Worm (Caenorhabditis elegans) whole organism, L4 larva: Measurements from ENCODE around the gene F23H12.5.

Source experiments
- D1046.2 ChIP-seq: fragments of 200-800 bp; sonication (Bioruptor generic); IDR thresholded peaks from 2 replicates; pipeline ENCODE4 v1.3.6; 2022; ENCODE audit warnings: missing genetic modification characterization, missing compliant biosample characterization
- F37D6.2 ChIP-seq: sonication (generic microtip); optimal IDR thresholded peaks from 2 replicates; lab custom pipeline; 2016; ENCODE audit warnings: mild to moderate bottlenecking, missing genetic modification characterization, missing compliant biosample characterization
- R02D3.7 ChIP-seq: fragments of 150-350 bp; sonication (generic microtip); optimal IDR thresholded peaks from 3 replicates; lab custom pipeline; 2014; ENCODE audit warnings: missing biosample characterization, missing genetic modification characterization
- Y105C5A.15 ChIP-seq: fragments of 200-800 bp; sonication (Bioruptor generic); IDR thresholded peaks from 2 replicates; pipeline ENCODE4 v1.3.6; 2022; ENCODE audit warnings: missing genetic modification characterization, missing compliant biosample characterization
- Y75B8A.6 ChIP-seq: fragments of 200-800 bp; sonication (Bioruptor generic); IDR thresholded peaks from 2 replicates; pipeline ENCODE4 v1.3.6; 2022; ENCODE audit warnings: missing genetic modification reagents, missing genetic modification characterization, missing compliant biosample characterization
- ZK546.5 ChIP-seq, 2 experiments: sonication (generic microtip); optimal IDR thresholded peaks; 2 replicates each; lab custom pipeline; 2017; ENCODE audit warnings: missing biosample characterization in 2 of 2, missing genetic modification characterization in 2 of 2
- aha-1 ChIP-seq: fragments of 150-350 bp; peaks from one replicate; lab custom pipeline; 2014; ENCODE audit warnings: missing biosample characterization, missing genetic modification characterization
- ama-1 ChIP-seq: fragments of 150-350 bp; optimal IDR thresholded peaks from 2 replicates; lab custom pipeline; 2014; ENCODE audit warnings: inconsistent platforms, mixed read lengths
- ces-1 ChIP-seq: fragments of 150-350 bp; sonication (generic microtip); optimal IDR thresholded peaks from 4 replicates; lab custom pipeline; 2014; ENCODE audit warnings: missing biosample characterization, missing genetic modification reagents, missing genetic modification characterization
- daf-16 ChIP-seq, 3 experiments: sonication (generic microtip); optimal IDR thresholded peaks; 2 replicates each; lab custom pipeline; 2016 to 2017; ENCODE audit warnings: missing genetic modification characterization in 3 of 3, missing genetic modification reagents in 3 of 3, mild to moderate bottlenecking in 2 of 3, missing compliant biosample characterization in 2 of 3, missing biosample characterization in 1 of 3, moderate library complexity in 1 of 3
- dmd-6 ChIP-seq: fragments of 200-800 bp; sonication (Bioruptor generic); IDR thresholded peaks from 2 replicates; pipeline ENCODE4 v1.3.6; 2022; ENCODE audit warnings: missing genetic modification reagents, missing genetic modification characterization, missing compliant biosample characterization
- dpl-1 ChIP-seq: fragments of 150-350 bp; optimal IDR thresholded peaks from 2 replicates; lab custom pipeline; 2014; ENCODE audit warnings: missing biosample characterization, missing genetic modification reagents, missing genetic modification characterization
- fkh-10 ChIP-seq: fragments of 150-350 bp; optimal IDR thresholded peaks from 2 replicates; lab custom pipeline; 2014; ENCODE audit warnings: missing biosample characterization, missing genetic modification reagents, missing genetic modification characterization
- fos-1 ChIP-seq: fragments of 150-350 bp; optimal IDR thresholded peaks from 2 replicates; lab custom pipeline; 2014; ENCODE audit warnings: missing biosample characterization, missing genetic modification characterization
- gei-8 ChIP-seq: fragments of 200-800 bp; sonication (Bioruptor generic); optimal IDR thresholded peaks from 2 replicates; lab custom pipeline; 2018; ENCODE audit warnings: mild to moderate bottlenecking, missing genetic modification characterization, missing compliant biosample characterization
- hlh-11 ChIP-seq: fragments of 200-800 bp; sonication (Bioruptor generic); optimal IDR thresholded peaks from 2 replicates; lab custom pipeline; 2018; ENCODE audit warnings: mild to moderate bottlenecking, missing genetic modification characterization, missing compliant biosample characterization
- hlh-30 ChIP-seq: sonication (generic microtip); optimal IDR thresholded peaks from 2 replicates; lab custom pipeline; 2017; ENCODE audit warnings: antibody characterized with exemption, mild to moderate bottlenecking, missing genetic modification characterization, missing compliant biosample characterization; ENCODE audit not compliant: insufficient read depth
- hmg-1.1 ChIP-seq: fragments of 200-800 bp; sonication (Bioruptor generic); IDR thresholded peaks from 2 replicates; pipeline ENCODE4 v1.3.6; 2022; ENCODE audit warnings: missing genetic modification reagents, missing genetic modification characterization, missing compliant biosample characterization
- lin-39 ChIP-seq: fragments of 150-350 bp; optimal IDR thresholded peaks from 2 replicates; lab custom pipeline; 2014; ENCODE audit warnings: missing biosample characterization, missing genetic modification reagents, missing genetic modification characterization
- lir-3 ChIP-seq: sonication (generic microtip); optimal IDR thresholded peaks from 2 replicates; lab custom pipeline; 2016; ENCODE audit warnings: mild to moderate bottlenecking, missing genetic modification characterization, missing compliant biosample characterization
- lsy-2 ChIP-seq, 2 experiments: fragments of 150-350 bp in 1 of 2; sonication (generic microtip) in 1 of 2; optimal IDR thresholded peaks; 2 replicates each; lab custom pipeline; 2014 to 2017; ENCODE audit warnings: missing biosample characterization in 2 of 2, missing genetic modification characterization in 2 of 2
- madf-9 ChIP-seq: fragments of 200-800 bp; sonication (Bioruptor generic); conservative IDR thresholded peaks from 2 replicates; pipeline ENCODE4 v1.3.6; 2022; ENCODE audit warnings: missing genetic modification reagents, missing genetic modification characterization, missing compliant biosample characterization
- mep-1 ChIP-seq: fragments of 150-350 bp; sonication (generic microtip); optimal IDR thresholded peaks from 3 replicates; lab custom pipeline; 2014; ENCODE audit warnings: missing biosample characterization, missing genetic modification characterization
- mxl-3 ChIP-seq: fragments of 200-800 bp; sonication (Bioruptor generic); optimal IDR thresholded peaks from 2 replicates; lab custom pipeline; 2018; ENCODE audit warnings: mild to moderate bottlenecking, missing genetic modification characterization, missing compliant biosample characterization
- nhr-10 ChIP-seq: fragments of 150-350 bp; optimal IDR thresholded peaks from 2 replicates; lab custom pipeline; 2014; ENCODE audit warnings: missing biosample characterization, missing genetic modification characterization
- nhr-102 ChIP-seq: sonication (generic microtip); optimal IDR thresholded peaks from 2 replicates; lab custom pipeline; 2016; ENCODE audit warnings: mild to moderate bottlenecking, missing genetic modification characterization, moderate library complexity, missing compliant biosample characterization
- nhr-11 ChIP-seq: fragments of 150-350 bp; optimal IDR thresholded peaks from 2 replicates; lab custom pipeline; 2014; ENCODE audit warnings: missing biosample characterization, missing genetic modification characterization
- nhr-25 ChIP-seq: sonication (generic microtip); optimal IDR thresholded peaks from 2 replicates; lab custom pipeline; 2017; ENCODE audit warnings: missing genetic modification characterization, mild to moderate bottlenecking, missing compliant biosample characterization, antibody characterized with exemption, moderate library complexity, borderline replicate concordance; ENCODE audit not compliant: insufficient read depth
- nhr-28 ChIP-seq: fragments of 150-350 bp; optimal IDR thresholded peaks from 2 replicates; lab custom pipeline; 2014; ENCODE audit warnings: missing biosample characterization, missing genetic modification characterization
- nhr-76 ChIP-seq: fragments of 150-350 bp; optimal IDR thresholded peaks from 2 replicates; lab custom pipeline; 2014; ENCODE audit warnings: missing biosample characterization, missing genetic modification characterization
- nhr-77 ChIP-seq: fragments of 150-350 bp; optimal IDR thresholded peaks from 2 replicates; lab custom pipeline; 2014; ENCODE audit warnings: missing biosample characterization, missing genetic modification characterization
- pha-4 ChIP-seq, 2 experiments: fragments of 150-350 bp in 1 of 2; fragments of 200-800 bp in 1 of 2; sonication (Bioruptor generic) in 1 of 2; IDR thresholded peaks in 1 of 2; optimal IDR thresholded peaks in 1 of 2; 2 replicates each; pipeline versions ENCODE4 v1.3.6 to Lab custom; 2014 to 2022; ENCODE audit warnings: missing genetic modification characterization in 2 of 2, missing genetic modification reagents in 2 of 2, missing biosample characterization in 1 of 2, missing compliant biosample characterization in 1 of 2
- php-3 ChIP-seq: fragments of 200-800 bp; sonication (Bioruptor generic); IDR thresholded peaks from 2 replicates; pipeline ENCODE4 v1.3.6; 2022; ENCODE audit warnings: missing genetic modification reagents, missing genetic modification characterization, missing compliant biosample characterization
- set-16 ChIP-seq: fragments of 200-800 bp; sonication (Bioruptor generic); IDR thresholded peaks from 2 replicates; pipeline ENCODE4 v1.3.6; 2022; ENCODE audit warnings: missing genetic modification reagents, missing genetic modification characterization, missing compliant biosample characterization
- tag-97 ChIP-seq: fragments of 200-800 bp; sonication (Bioruptor generic); IDR thresholded peaks from 2 replicates; pipeline ENCODE4 v1.3.6; 2022; ENCODE audit warnings: missing genetic modification characterization, missing compliant biosample characterization
- unc-39 ChIP-seq: sonication (generic microtip); optimal IDR thresholded peaks from 2 replicates; lab custom pipeline; 2017; ENCODE audit warnings: missing biosample characterization, missing genetic modification characterization
- unc-62 ChIP-seq, 3 experiments: fragments of 150-350 bp in 1 of 3; sonication (generic microtip); optimal IDR thresholded peaks in 2 of 3; peaks in 1 of 3; 1 replicate in 1 of 3; 2 replicates in 2 of 3; lab custom pipeline; 2014 to 2017; ENCODE audit warnings: missing biosample characterization in 3 of 3, missing genetic modification characterization in 3 of 3, missing genetic modification reagents in 3 of 3, missing genotype in 1 of 3
- zfp-3 ChIP-seq: fragments of 200-800 bp; sonication (Bioruptor generic); conservative IDR thresholded peaks from 2 replicates; pipeline ENCODE4 v1.3.6; 2022; ENCODE audit warnings: missing genetic modification reagents, missing genetic modification characterization, missing compliant biosample characterization
- zip-11 ChIP-seq: fragments of 200-800 bp; sonication (Bioruptor generic); IDR thresholded peaks from 2 replicates; pipeline ENCODE4 v1.3.6; 2022; ENCODE audit warnings: missing genetic modification characterization, missing compliant biosample characterization
- ztf-7 ChIP-seq: fragments of 150-350 bp; optimal IDR thresholded peaks from 2 replicates; lab custom pipeline; 2014; ENCODE audit warnings: missing biosample characterization, missing genetic modification characterization

The F23H12.5 gene

ce11 chrV:12351842-12352241 lies 6.6 kb upstream of the F23H12.5 start:
- no peak for TF ChIP-seq dpl-1 (GFP tag; lab: Kevin White, UChicago)
- TF ChIP-seq lsy-2 (tag; optimal IDR thresholded peaks at IDR 0.05; lab: Kevin White, UChicago): no peak
- no peak for TF ChIP-seq Y75B8A.6 (GFP tag; lab: Robert Waterston, UW)
- TF ChIP-seq F37D6.2 (tag; lab: Kevin White, UChicago): no peak
- TF ChIP-seq tag-97: no peak
- peak; percentile 14 for TF ChIP-seq hlh-11 (tag; lab: Kevin White, UChicago)
- TF ChIP-seq ces-1 (GFP tag; lab: Kevin White, UChicago): no peak
- TF ChIP-seq lin-39 (tag; lab: Kevin White, UChicago): no peak
- no peak for TF ChIP-seq madf-9 (GFP tag; lab: Robert Waterston, UW)
- TF ChIP-seq mxl-3 (GFP tag; lab: Kevin White, UChicago): no peak
- TF ChIP-seq php-3 (GFP tag; lab: Robert Waterston, UW): no peak
- no peak for TF ChIP-seq zfp-3 (GFP tag; lab: Robert Waterston, UW)
- peak; percentile 63 for TF ChIP-seq hlh-30 (tag; lab: Kevin White, UChicago)
- no peak for TF ChIP-seq nhr-11 (tag; lab: Kevin White, UChicago)
- no peak for TF ChIP-seq daf-16 (GFP tag; optimal IDR thresholded peaks at IDR 0.05; lab: Kevin White, UChicago)
- TF ChIP-seq daf-16 (tag; optimal IDR thresholded peaks at IDR 0.05; lab: Kevin White, UChicago): no peak

ce11 chrV:12352445-12352844 lies 6.0 kb upstream of the F23H12.5 start, which contains the start of gene sqt-3:
TSS of gene sqt-3 (plus strand) at chrV:12352745.
- TF ChIP-seq hlh-30 (tag; lab: Kevin White, UChicago): no peak
- no peak for TF ChIP-seq nhr-77 (tag; lab: Kevin White, UChicago)
- no peak for TF ChIP-seq nhr-102 (tag; lab: Kevin White, UChicago)
- no peak for TF ChIP-seq pha-4 (GFP tag; IDR thresholded peaks at IDR 0.05; lab: Robert Waterston, UW)
- TF ChIP-seq pha-4 (tag; optimal IDR thresholded peaks at IDR 0.05; lab: Kevin White, UChicago): no peak
- no peak for TF ChIP-seq mep-1 (tag; lab: Kevin White, UChicago)
- TF ChIP-seq fkh-10 (GFP tag; lab: Kevin White, UChicago): no peak
- TF ChIP-seq zip-11 (GFP tag; lab: Robert Waterston, UW): no peak
- no peak for TF ChIP-seq fos-1
- no peak for TF ChIP-seq dmd-6 (GFP tag; lab: Robert Waterston, UW)
- TF ChIP-seq ztf-7: no peak
- no peak for TF ChIP-seq nhr-28 (tag; lab: Kevin White, UChicago)
- no peak for TF ChIP-seq Y75B8A.6 (GFP tag; lab: Robert Waterston, UW)
- TF ChIP-seq ZK546.5 (tag; optimal IDR thresholded peaks at IDR 0.05; lab: Kevin White, UChicago): no peak

DNA sequence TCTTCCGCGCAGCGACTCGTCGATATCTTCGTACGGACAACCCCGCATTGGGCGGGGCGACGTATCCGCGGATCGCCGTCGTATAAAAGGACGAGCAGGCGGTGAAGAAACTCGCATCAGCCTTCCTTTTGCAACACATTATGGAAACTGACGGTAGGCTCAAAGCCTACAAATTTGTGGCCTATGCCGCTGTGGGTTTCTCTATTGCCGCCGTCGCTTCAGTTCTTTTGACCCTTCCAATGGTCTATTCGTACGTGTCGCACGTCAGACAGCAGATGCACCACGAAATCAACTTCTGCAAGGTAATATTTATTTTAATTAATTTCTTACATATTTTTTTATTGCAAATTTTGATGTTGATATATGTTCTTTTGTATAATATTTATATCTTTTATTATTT lies 5.6 kb upstream of the F23H12.5 start:
- no peak for TF ChIP-seq lir-3 (tag; lab: Kevin White, UChicago)
- no peak for TF ChIP-seq Y105C5A.15 (GFP tag; lab: Robert Waterston, UW)
- TF ChIP-seq set-16 (GFP tag; lab: Robert Waterston, UW): no peak
- TF ChIP-seq ama-1: peak; percentile 55
- TF ChIP-seq nhr-76: no peak
- TF ChIP-seq nhr-25: no peak
- TF ChIP-seq hlh-11 (tag; lab: Kevin White, UChicago): peak; percentile 11

DNA sequence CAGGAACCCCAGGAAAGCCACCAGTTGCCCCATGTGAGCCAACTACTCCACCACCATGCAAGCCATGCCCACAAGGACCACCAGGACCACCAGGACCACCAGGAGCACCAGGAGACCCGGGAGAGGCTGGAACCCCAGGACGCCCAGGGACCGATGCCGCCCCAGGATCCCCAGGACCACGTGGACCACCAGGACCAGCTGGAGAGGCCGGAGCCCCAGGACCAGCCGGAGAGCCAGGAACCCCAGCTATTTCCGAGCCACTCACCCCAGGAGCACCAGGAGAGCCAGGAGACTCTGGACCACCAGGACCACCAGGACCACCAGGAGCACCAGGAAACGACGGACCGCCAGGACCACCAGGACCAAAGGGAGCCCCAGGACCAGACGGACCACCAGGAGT lies 4.9 kb upstream of the F23H12.5 start:
- TF ChIP-seq set-16 (GFP tag; lab: Robert Waterston, UW): peak; percentile 99
- TF ChIP-seq R02D3.7 (tag; lab: Kevin White, UChicago): no peak
- peak in 1 of 2 experiments; percentile 1 for TF ChIP-seq unc-62 (GFP tag; optimal IDR thresholded peaks at IDR 0.05 in 1 of 2; lab: Kevin White, UChicago)
- TF ChIP-seq unc-62 (tag; optimal IDR thresholded peaks at IDR 0.05; lab: Kevin White, UChicago): no peak
- peak; percentile 33 for TF ChIP-seq hlh-11 (tag; lab: Kevin White, UChicago)
- peak; percentile 32 for TF ChIP-seq mxl-3 (GFP tag; lab: Kevin White, UChicago)
- no peak for TF ChIP-seq Y105C5A.15 (GFP tag; lab: Robert Waterston, UW)
- no peak for TF ChIP-seq hmg-1.1 (GFP tag; lab: Robert Waterston, UW)
- peak; percentile 79 for TF ChIP-seq aha-1 (tag; lab: Kevin White, UChicago)
- no peak for TF ChIP-seq nhr-10
- TF ChIP-seq gei-8 (GFP tag; lab: Kevin White, UChicago): no peak
- 0 out of 2 replicates have a peak, but pooled peaks have one; percentile 24 for TF ChIP-seq D1046.2 (GFP tag; lab: Robert Waterston, UW)
- no peak for TF ChIP-seq unc-39 (tag; lab: Kevin White, UChicago)
- TF ChIP-seq, all 104 proteins: peak for 6
